Fruit fly (Drosophila melanogaster) whole organism, embryonic: ENCODE data around the gene CG32379.

Source experiments
- Asciz ChIP-seq: fragments of 200-800 bp; sonication (Bioruptor generic); optimal IDR thresholded peaks from 2 replicates; lab custom pipeline; 2017; ENCODE audit warnings: missing biosample characterization, mild to moderate bottlenecking, missing genetic modification characterization, missing genetic modification reagents
- CG1024 ChIP-seq: fragments of 200-800 bp; sonication (Bioruptor generic); IDR thresholded peaks from 2 replicates; pipeline ENCODE4 v1.3.6; 2022; ENCODE audit warnings: missing biosample characterization, missing genetic modification characterization
- CG10654 ChIP-seq: fragments of 200-800 bp; sonication (Bioruptor generic); optimal IDR thresholded peaks from 2 replicates; lab custom pipeline; 2016; ENCODE audit warnings: missing biosample characterization, missing genetic modification characterization
- CG11093 ChIP-seq: fragments of 200-800 bp; sonication (Bioruptor generic); IDR thresholded peaks from 3 replicates; pipeline ENCODE4 v1.3.6; 2022; ENCODE audit warnings: missing biosample characterization, missing genetic modification characterization
- CG11456 ChIP-seq: fragments of 200-800 bp; sonication (Bioruptor generic); IDR thresholded peaks from 3 replicates; pipeline ENCODE4 v1.3.6; 2022; ENCODE audit warnings: missing biosample characterization, missing genetic modification characterization
- CG11696 ChIP-seq: fragments of 200-800 bp; sonication (Bioruptor generic); IDR thresholded peaks from 2 replicates; pipeline ENCODE4 v1.3.6; 2022; ENCODE audit warnings: missing biosample characterization, missing genetic modification characterization
- CG12299 ChIP-seq: fragments of 200-800 bp; sonication (Bioruptor generic); optimal IDR thresholded peaks from 2 replicates; lab custom pipeline; 2018; ENCODE audit warnings: missing biosample characterization, mild to moderate bottlenecking, missing genetic modification characterization
- CG13287 ChIP-seq: fragments of 200-800 bp; sonication (Bioruptor generic); IDR thresholded peaks from 2 replicates; pipeline ENCODE4 v1.3.6; 2022; ENCODE audit warnings: missing biosample characterization, missing genetic modification characterization; ENCODE audit not compliant: partially characterized antibody
- CG13894 ChIP-seq: fragments of 200-800 bp; sonication (Bioruptor generic); optimal IDR thresholded peaks from 3 replicates; lab custom pipeline; 2018; ENCODE audit warnings: missing biosample characterization, mild to moderate bottlenecking, missing genetic modification characterization, moderate library complexity
- CG1529 ChIP-seq: fragments of 200-800 bp; sonication (Bioruptor generic); optimal IDR thresholded peaks from 3 replicates; lab custom pipeline; 2018; ENCODE audit warnings: missing biosample characterization, missing genetic modification characterization
- CG16779 ChIP-seq: fragments of 200-800 bp; sonication (Bioruptor generic); IDR thresholded peaks from 2 replicates; pipeline ENCODE4 v1.3.6; 2022; ENCODE audit warnings: missing biosample characterization, missing genetic modification characterization
- CG17385 ChIP-seq: fragments of 200-800 bp; sonication (Bioruptor generic); optimal IDR thresholded peaks from 3 replicates; lab custom pipeline; 2018; ENCODE audit warnings: missing biosample characterization, mild to moderate bottlenecking, missing genetic modification characterization
- CG18764 ChIP-seq: fragments of 200-800 bp; sonication (Bioruptor generic); optimal IDR thresholded peaks from 3 replicates; lab custom pipeline; 2016; ENCODE audit warnings: missing biosample characterization, missing genetic modification characterization
- CG2202 ChIP-seq: fragments of 200-800 bp; sonication (Bioruptor generic); optimal IDR thresholded peaks from 2 replicates; lab custom pipeline; 2018; ENCODE audit warnings: missing biosample characterization, mild to moderate bottlenecking, missing genetic modification characterization
- CG30403 ChIP-seq: fragments of 200-800 bp; sonication (Bioruptor generic); optimal IDR thresholded peaks from 3 replicates; lab custom pipeline; 2016; ENCODE audit warnings: missing biosample characterization, missing genetic modification characterization
- CG3281 ChIP-seq: fragments of 200-800 bp; sonication (Bioruptor generic); optimal IDR thresholded peaks from 3 replicates; lab custom pipeline; 2017; ENCODE audit warnings: missing biosample characterization, mild to moderate bottlenecking, missing genetic modification characterization
- CG3726 ChIP-seq: fragments of 200-800 bp; sonication (Bioruptor generic); IDR thresholded peaks from 3 replicates; pipeline ENCODE4, ENCODE4 v1.3.6; 2022; ENCODE audit warnings: missing biosample characterization, missing genetic modification characterization
- CG3995 ChIP-seq: fragments of 200-800 bp; sonication (Bioruptor generic); optimal IDR thresholded peaks from 3 replicates; lab custom pipeline; 2016; ENCODE audit warnings: missing biosample characterization, missing genetic modification characterization
- CG6854 ChIP-seq: fragments of 200-800 bp; sonication (Bioruptor generic); optimal IDR thresholded peaks from 3 replicates; lab custom pipeline; 2017; ENCODE audit warnings: missing biosample characterization, mild to moderate bottlenecking, missing genetic modification characterization
- CG7556 ChIP-seq: fragments of 200-800 bp; sonication (Bioruptor generic); optimal IDR thresholded peaks from 2 replicates; lab custom pipeline; 2017; ENCODE audit warnings: missing biosample characterization, mild to moderate bottlenecking, missing genetic modification characterization
- CG7786 ChIP-seq: fragments of 200-800 bp; sonication (Bioruptor generic); optimal IDR thresholded peaks from 2 replicates; lab custom pipeline; 2016; ENCODE audit warnings: missing biosample characterization, missing genetic modification characterization
- CG9932 ChIP-seq: fragments of 200-800 bp; sonication (Bioruptor generic); IDR thresholded peaks from 2 replicates; pipeline ENCODE4 v1.3.6; 2022; ENCODE audit warnings: missing biosample characterization, missing genetic modification characterization
- CTCF ChIP-seq: fragments of 200-800 bp; sonication (Bioruptor generic); optimal IDR thresholded peaks from 2 replicates; lab custom pipeline; 2017; ENCODE audit warnings: missing biosample characterization, mild to moderate bottlenecking, missing genetic modification characterization, moderate library complexity
- Doc3 ChIP-seq: fragments of 200-800 bp; sonication (Bioruptor generic); IDR thresholded peaks from 3 replicates; pipeline ENCODE4 v1.3.6; 2022; ENCODE audit warnings: missing biosample characterization, missing genetic modification characterization; ENCODE audit not compliant: partially characterized antibody
- Drgx ChIP-seq: fragments of 200-800 bp; sonication (Bioruptor generic); IDR thresholded peaks from 2 replicates; pipeline ENCODE4 v1.3.6; 2022; ENCODE audit warnings: missing biosample characterization, missing genetic modification characterization
- Elba2 ChIP-seq: fragments of 200-800 bp; sonication (Bioruptor generic); optimal IDR thresholded peaks from 3 replicates; lab custom pipeline; 2016; ENCODE audit warnings: missing biosample characterization, missing genetic modification characterization
- Gsc ChIP-seq: fragments of 200-800 bp; sonication (Bioruptor generic); IDR thresholded peaks from 2 replicates; pipeline ENCODE4 v1.3.6; 2022; ENCODE audit warnings: missing biosample characterization, missing genetic modification characterization
- HLH3B ChIP-seq: fragments of 200-800 bp; sonication (Bioruptor generic); IDR thresholded peaks from 2 replicates; pipeline ENCODE4 v1.3.6; 2022; ENCODE audit warnings: missing biosample characterization, missing genetic modification characterization
- Hey ChIP-seq: fragments of 200-800 bp; sonication (Bioruptor generic); optimal IDR thresholded peaks from 3 replicates; lab custom pipeline; 2018; ENCODE audit warnings: missing biosample characterization, mild to moderate bottlenecking, missing genetic modification characterization
- Hr78 ChIP-seq, 2 experiments: fragments of 200-800 bp in 1 of 2; fragments of >200 bp in 1 of 2; sonication (Bioruptor generic) in 1 of 2; optimal IDR thresholded peaks; 2 replicates each; lab custom pipeline; 2017 to 2019; ENCODE audit warnings: missing biosample characterization in 2 of 2, missing genetic modification characterization in 2 of 2, mild to moderate bottlenecking in 1 of 2, moderate library complexity in 1 of 2
- Jarid2 ChIP-seq: fragments of 200-800 bp; sonication (Bioruptor generic); optimal IDR thresholded peaks from 3 replicates; lab custom pipeline; 2017; ENCODE audit warnings: mild to moderate bottlenecking, missing biosample characterization, missing genetic modification reagents, missing genetic modification characterization
- Mrtf ChIP-seq: fragments of 200-800 bp; sonication (Bioruptor generic); IDR thresholded peaks from 3 replicates; pipeline ENCODE4 v1.3.6; 2022; ENCODE audit warnings: missing biosample characterization, missing genetic modification characterization
- Sry-β ChIP-seq: fragments of 200-800 bp; sonication (Bioruptor generic); optimal IDR thresholded peaks from 2 replicates; lab custom pipeline; 2018; ENCODE audit warnings: missing biosample characterization, mild to moderate bottlenecking, missing genetic modification characterization, moderate library complexity
- abd-A ChIP-seq: fragments of 200-800 bp; sonication (Bioruptor generic); optimal IDR thresholded peaks from 3 replicates; lab custom pipeline; 2019; ENCODE audit warnings: missing biosample characterization, mild to moderate bottlenecking, missing genetic modification characterization, moderate library complexity
- al ChIP-seq: fragments of 200-800 bp; sonication (Bioruptor generic); IDR thresholded peaks from 2 replicates; pipeline ENCODE4 v1.3.6; 2022; ENCODE audit warnings: missing biosample characterization, missing genetic modification characterization
- az2 ChIP-seq: fragments of 200-800 bp; sonication (Bioruptor generic); optimal IDR thresholded peaks from 3 replicates; lab custom pipeline; 2016; ENCODE audit warnings: missing biosample characterization, missing genetic modification characterization
- bowl ChIP-seq: fragments of 200-800 bp; sonication (Bioruptor generic); IDR thresholded peaks from 2 replicates; pipeline ENCODE4 v1.3.6; 2022; ENCODE audit warnings: missing biosample characterization, missing genetic modification characterization
- br ChIP-seq: fragments of >200 bp; optimal IDR thresholded peaks from 2 replicates; lab custom pipeline; 2017
- caup ChIP-seq: fragments of 200-800 bp; sonication (Bioruptor generic); optimal IDR thresholded peaks from 3 replicates; lab custom pipeline; 2017; ENCODE audit warnings: missing biosample characterization, mild to moderate bottlenecking, missing genetic modification characterization, moderate library complexity; ENCODE audit not compliant: severe bottlenecking
- dmrt11E ChIP-seq: fragments of 200-800 bp; sonication (Bioruptor generic); optimal IDR thresholded peaks from 3 replicates; lab custom pipeline; 2018; ENCODE audit warnings: missing biosample characterization, mild to moderate bottlenecking, missing genetic modification characterization, moderate library complexity
- emc ChIP-seq: fragments of 200-800 bp; sonication (Bioruptor generic); optimal IDR thresholded peaks from 2 replicates; lab custom pipeline; 2016; ENCODE audit warnings: missing biosample characterization, missing genetic modification characterization
- gcm2 ChIP-seq: fragments of 200-800 bp; sonication (Bioruptor generic); optimal IDR thresholded peaks from 2 replicates; lab custom pipeline; 2016; ENCODE audit warnings: missing biosample characterization, missing genetic modification characterization
- gsb-n ChIP-seq: fragments of 200-800 bp; sonication (Bioruptor generic); optimal IDR thresholded peaks from 3 replicates; lab custom pipeline; 2018; ENCODE audit warnings: missing biosample characterization, mild to moderate bottlenecking, missing genetic modification characterization
- hbn ChIP-seq: fragments of 200-800 bp; sonication (Bioruptor generic); IDR thresholded peaks from 2 replicates; pipeline ENCODE4 v1.3.6; 2022; ENCODE audit warnings: missing biosample characterization, missing genetic modification characterization; ENCODE audit not compliant: partially characterized antibody
- nerfin-2 ChIP-seq: fragments of 200-800 bp; sonication (Bioruptor generic); IDR thresholded peaks from 2 replicates; pipeline ENCODE4 v1.3.6; 2022; ENCODE audit warnings: missing biosample characterization, missing genetic modification characterization; ENCODE audit not compliant: partially characterized antibody
- p53 ChIP-seq: fragments of 200-800 bp; sonication (Bioruptor generic); optimal IDR thresholded peaks from 2 replicates; lab custom pipeline; 2016; ENCODE audit warnings: missing biosample characterization, missing genetic modification characterization
- psq ChIP-seq: fragments of 200-800 bp; sonication (Bioruptor generic); optimal IDR thresholded peaks from 2 replicates; lab custom pipeline; 2017; ENCODE audit warnings: missing biosample characterization, missing genetic modification characterization
- sens ChIP-seq: fragments of 200-800 bp; sonication (Bioruptor generic); peaks from one replicate; lab custom pipeline; 2016; ENCODE audit warnings: missing biosample characterization, missing genetic modification characterization
- tin ChIP-seq: fragments of 200-800 bp; sonication (Bioruptor generic); optimal IDR thresholded peaks from 3 replicates; lab custom pipeline; 2016; ENCODE audit warnings: missing biosample characterization, missing genetic modification characterization
- twi ChIP-seq: fragments of 200-800 bp; optimal IDR thresholded peaks from 2 replicates; lab custom pipeline; 2019; ENCODE audit warnings: missing biosample characterization, mild to moderate bottlenecking, missing genetic modification characterization, moderate library complexity
- wor ChIP-seq: fragments of 200-800 bp; sonication (Bioruptor generic); IDR thresholded peaks from 2 replicates; pipeline ENCODE4 v1.3.6; 2022; ENCODE audit warnings: missing biosample characterization, missing genetic modification characterization
- zfh2 ChIP-seq: fragments of 200-800 bp; sonication (Bioruptor generic); optimal IDR thresholded peaks from 2 replicates; lab custom pipeline; 2016; ENCODE audit warnings: missing biosample characterization, missing genetic modification characterization

CG32379 gene

DNA sequence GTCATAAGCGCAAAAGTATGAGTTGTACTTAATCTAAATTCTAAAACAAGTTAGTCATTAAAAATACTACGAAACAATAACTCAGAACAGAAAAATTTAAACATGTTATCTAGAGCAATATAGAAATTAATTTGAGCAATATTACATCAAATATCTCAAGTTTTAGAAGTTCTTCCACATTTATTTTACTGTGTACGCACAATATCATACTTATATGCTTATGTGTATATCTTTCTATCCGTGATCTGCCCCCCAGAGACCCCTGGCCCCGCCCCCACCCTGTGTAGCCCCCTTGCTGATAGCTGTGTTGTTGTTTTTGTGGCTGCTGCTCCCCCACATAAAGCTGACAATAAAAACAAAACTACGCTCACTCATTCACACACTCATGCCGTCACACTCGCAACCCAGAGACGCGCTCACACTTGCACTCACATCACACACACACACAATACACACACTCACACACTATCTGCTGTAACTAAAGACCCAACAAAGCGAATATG, 37.2 kb downstream of the CG32379 start (continued):
- TF ChIP-seq CG3995 (GFP tag; lab: Kevin White, UChicago): no peak
- no peak for TF ChIP-seq tin (GFP tag; lab: Kevin White, UChicago)
- no peak; the same call in 1 of the 2 replicates for TF ChIP-seq CG13287 (GFP tag; lab: Robert Waterston, UW)
- TF ChIP-seq CG3726 (GFP tag; lab: Robert Waterston, UW): no peak
- no peak for TF ChIP-seq wor (GFP tag; lab: Robert Waterston, UW)
- TF ChIP-seq CG7556 (GFP tag; lab: Kevin White, UChicago): peak; percentile 28
- TF ChIP-seq CG18764 (GFP tag; lab: Kevin White, UChicago): no peak
- no peak for TF ChIP-seq Sry-β
- no peak for TF ChIP-seq hbn (GFP tag; lab: Robert Waterston, UW)
- TF ChIP-seq br (lab: Kevin White, UChicago): no peak
- no peak for TF ChIP-seq CG12299 (tag; lab: Kevin White, UChicago)
- no peak for TF ChIP-seq Hey (tag; lab: Kevin White, UChicago)
- TF ChIP-seq CG6854 (GFP tag; lab: Kevin White, UChicago): no peak
- TF ChIP-seq emc (GFP tag; lab: Kevin White, UChicago): no peak
- TF ChIP-seq CG30403 (GFP tag; lab: Kevin White, UChicago): no peak
- TF ChIP-seq Doc3 (GFP tag; lab: Robert Waterston, UW): no peak
- no peak for TF ChIP-seq CG7786
- TF ChIP-seq bowl (GFP tag; lab: Robert Waterston, UW): no peak
- TF ChIP-seq Elba2 (GFP tag; lab: Kevin White, UChicago): no peak
- TF ChIP-seq CG10654: no peak
- TF ChIP-seq Jarid2 (GFP tag; lab: Kevin White, UChicago): no peak
- no peak for TF ChIP-seq CG17385 (GFP tag; lab: Kevin White, UChicago)
- TF ChIP-seq CG16779 (GFP tag; lab: Robert Waterston, UW): no peak
- no peak for TF ChIP-seq Hr78 (GFP tag; optimal IDR thresholded peaks at IDR 0.05; lab: Kevin White, UChicago)
- TF ChIP-seq psq (GFP tag; lab: Kevin White, UChicago): no peak
- TF ChIP-seq zfh2 (GFP tag; lab: Kevin White, UChicago): no peak
- no peak for TF ChIP-seq CG11456
- TF ChIP-seq abd-A: peak; percentile 19
- 0 out of 2 replicates have a peak, but pooled peaks have one; percentile 5 for TF ChIP-seq al (GFP tag; lab: Robert Waterston, UW)
- peak; percentile 63 for TF ChIP-seq Drgx
- no peak for TF ChIP-seq CG1529 (GFP tag; lab: Kevin White, UChicago)
- no peak for TF ChIP-seq CG2202 (tag; lab: Kevin White, UChicago)
- TF ChIP-seq Mrtf (GFP tag; lab: Robert Waterston, UW): no peak
- TF ChIP-seq gsb-n (tag; lab: Kevin White, UChicago): no peak
- peak; percentile 38 for TF ChIP-seq dmrt11E (tag; lab: Kevin White, UChicago)
- no peak for TF ChIP-seq twi
- TF ChIP-seq nerfin-2: no peak
- no peak for TF ChIP-seq az2 (GFP tag; lab: Kevin White, UChicago)
- TF ChIP-seq CTCF (GFP tag; lab: Kevin White, UChicago): no peak
- TF ChIP-seq CG3281 (GFP tag; lab: Kevin White, UChicago): peak; percentile 34
- TF ChIP-seq Gsc (GFP tag; lab: Robert Waterston, UW): no peak
- peak; percentile 28 for TF ChIP-seq Asciz (GFP tag; lab: Kevin White, UChicago)
- 0 out of 2 replicates have a peak, but pooled peaks have one; percentile 12 for TF ChIP-seq CG9932 (GFP tag; lab: Robert Waterston, UW)
- peak; percentile 33; the same call in 1 of the 2 replicates for TF ChIP-seq HLH3B (GFP tag; lab: Robert Waterston, UW)
- TF ChIP-seq CG11093 (GFP tag; lab: Robert Waterston, UW): no peak
- TF ChIP-seq sens (GFP tag; lab: Kevin White, UChicago): no peak
- no peak for TF ChIP-seq gcm2 (GFP tag; lab: Kevin White, UChicago)
- no peak for TF ChIP-seq p53 (GFP tag; lab: Kevin White, UChicago)
- TF ChIP-seq CG11696: no peak
- TF ChIP-seq CG13894 (tag; lab: Kevin White, UChicago): peak; percentile 28
- TF ChIP-seq CG1024 (GFP tag; lab: Robert Waterston, UW): 0 out of 2 replicates have a peak, but pooled peaks have one; percentile 3
- TF ChIP-seq caup (GFP tag; lab: Kevin White, UChicago): no peak
